Worm (Caenorhabditis elegans) whole organism, L4 larva: ENCODE data around the gene R148.3.
A peak's percentile ranks its signal among the peaks of the same experiment; 100 is the strongest.

Experiments
- D1046.2 ChIP-seq: fragments of 200-800 bp; sonication (Bioruptor generic); IDR thresholded peaks from 2 replicates; pipeline ENCODE4 v1.3.6; 2022; ENCODE audit warnings: missing genetic modification characterization, missing compliant biosample characterization
- F44E2.7 ChIP-seq: fragments of 200-800 bp; sonication (Bioruptor generic); IDR thresholded peaks from 2 replicates; pipeline ENCODE4 v2.1.2; 2022; ENCODE audit warnings: missing genetic modification characterization, missing compliant biosample characterization
- F49E8.2 ChIP-seq: sonication (generic microtip); optimal IDR thresholded peaks from 2 replicates; lab custom pipeline; 2016; ENCODE audit warnings: missing compliant biosample characterization, mild to moderate bottlenecking, missing genetic modification characterization, borderline replicate concordance
- R02D3.7 ChIP-seq: fragments of 150-350 bp; sonication (generic microtip); optimal IDR thresholded peaks from 3 replicates; lab custom pipeline; 2014; ENCODE audit warnings: missing biosample characterization, missing genetic modification characterization
- T20F7.1 ChIP-seq: fragments of 200-800 bp; sonication (Bioruptor generic); optimal IDR thresholded peaks from 2 replicates; lab custom pipeline; 2018; ENCODE audit warnings: mild to moderate bottlenecking, missing genetic modification characterization, missing compliant biosample characterization
- Y48G9A.11 ChIP-seq: fragments of 200-800 bp; sonication (Bioruptor generic); IDR thresholded peaks from 2 replicates; pipeline ENCODE4 v1.3.6; 2022; ENCODE audit warnings: missing genetic modification reagents, missing genetic modification characterization, missing compliant biosample characterization
- aha-1 ChIP-seq: fragments of 150-350 bp; peaks from one replicate; lab custom pipeline; 2014; ENCODE audit warnings: missing biosample characterization, missing genetic modification characterization
- aly-2 ChIP-seq: sonication (generic microtip); optimal IDR thresholded peaks from 2 replicates; lab custom pipeline; 2018; ENCODE audit warnings: missing biosample characterization, missing genetic modification characterization
- ama-1 ChIP-seq: fragments of 150-350 bp; optimal IDR thresholded peaks from 2 replicates; lab custom pipeline; 2014; ENCODE audit warnings: inconsistent platforms, mixed read lengths
- ceh-28 ChIP-seq: fragments of 150-350 bp; optimal IDR thresholded peaks from 2 replicates; lab custom pipeline; 2014; ENCODE audit warnings: missing biosample characterization, missing genetic modification reagents, missing genetic modification characterization
- ceh-44 ChIP-seq: fragments of 200-800 bp; sonication (Bioruptor generic); IDR thresholded peaks from 2 replicates; pipeline ENCODE4 v1.3.6; 2022; ENCODE audit warnings: missing genetic modification reagents, missing genetic modification characterization, missing compliant biosample characterization
- dmd-6 ChIP-seq: fragments of 200-800 bp; sonication (Bioruptor generic); IDR thresholded peaks from 2 replicates; pipeline ENCODE4 v1.3.6; 2022; ENCODE audit warnings: missing genetic modification reagents, missing genetic modification characterization, missing compliant biosample characterization
- dmd-9 ChIP-seq: fragments of 200-800 bp; sonication (Bioruptor generic); IDR thresholded peaks from 2 replicates; pipeline ENCODE4 v1.3.6; 2022; ENCODE audit warnings: missing genetic modification reagents, missing genetic modification characterization, missing compliant biosample characterization
- duxl-1 ChIP-seq: sonication (generic microtip); optimal IDR thresholded peaks from 2 replicates; lab custom pipeline; 2016; ENCODE audit warnings: mild to moderate bottlenecking, missing genetic modification characterization, moderate library complexity, missing compliant biosample characterization; ENCODE audit not compliant: poor library complexity
- egl-27 ChIP-seq: sonication (generic microtip); optimal IDR thresholded peaks from 3 replicates; lab custom pipeline; 2017; ENCODE audit warnings: missing biosample characterization, missing genetic modification reagents, missing genetic modification characterization
- egl-43 ChIP-seq: fragments of 200-800 bp; sonication (Bioruptor generic); IDR thresholded peaks from 2 replicates; pipeline ENCODE4 v1.3.6; 2022; ENCODE audit warnings: missing genetic modification reagents, missing genetic modification characterization, missing compliant biosample characterization
- fos-1 ChIP-seq: fragments of 150-350 bp; optimal IDR thresholded peaks from 2 replicates; lab custom pipeline; 2014; ENCODE audit warnings: missing biosample characterization, missing genetic modification characterization
- hlh-30 ChIP-seq: sonication (generic microtip); optimal IDR thresholded peaks from 2 replicates; lab custom pipeline; 2017; ENCODE audit warnings: antibody characterized with exemption, mild to moderate bottlenecking, missing genetic modification characterization, missing compliant biosample characterization; ENCODE audit not compliant: insufficient read depth
- hmg-1.1 ChIP-seq: fragments of 200-800 bp; sonication (Bioruptor generic); IDR thresholded peaks from 2 replicates; pipeline ENCODE4 v1.3.6; 2022; ENCODE audit warnings: missing genetic modification reagents, missing genetic modification characterization, missing compliant biosample characterization
- lin-15B ChIP-seq: fragments of 150-350 bp; sonication (generic microtip); optimal IDR thresholded peaks from 3 replicates; lab custom pipeline; 2014; ENCODE audit warnings: missing biosample characterization, missing genetic modification characterization
- lin-39 ChIP-seq: fragments of 150-350 bp; optimal IDR thresholded peaks from 2 replicates; lab custom pipeline; 2014; ENCODE audit warnings: missing biosample characterization, missing genetic modification reagents, missing genetic modification characterization
- lsy-2 ChIP-seq, 2 experiments: fragments of 150-350 bp in 1 of 2; sonication (generic microtip) in 1 of 2; optimal IDR thresholded peaks; 2 replicates each; lab custom pipeline; 2014 to 2017; ENCODE audit warnings: missing biosample characterization in 2 of 2, missing genetic modification characterization in 2 of 2
- madf-5 ChIP-seq, 2 experiments: fragments of 200-800 bp; sonication (Bioruptor generic); IDR thresholded peaks; 2 replicates each; pipeline ENCODE4 v1.3.6; 2022; ENCODE audit warnings: missing compliant biosample characterization in 2 of 2, missing genetic modification characterization in 2 of 2
- mep-1 ChIP-seq: fragments of 150-350 bp; sonication (generic microtip); optimal IDR thresholded peaks from 3 replicates; lab custom pipeline; 2014; ENCODE audit warnings: missing biosample characterization, missing genetic modification characterization
- mxl-2 ChIP-seq: fragments of 200-800 bp; sonication (Bioruptor generic); conservative IDR thresholded peaks from 2 replicates; pipeline ENCODE4 v1.3.6; 2022; ENCODE audit warnings: missing genetic modification reagents, missing genetic modification characterization, missing compliant biosample characterization
- nhr-111 ChIP-seq: fragments of 200-800 bp; sonication (Bioruptor generic); optimal IDR thresholded peaks from 2 replicates; lab custom pipeline; 2018; ENCODE audit warnings: mild to moderate bottlenecking, missing genetic modification characterization, missing compliant biosample characterization
- nhr-25 ChIP-seq: sonication (generic microtip); optimal IDR thresholded peaks from 2 replicates; lab custom pipeline; 2017; ENCODE audit warnings: missing genetic modification characterization, mild to moderate bottlenecking, missing compliant biosample characterization, antibody characterized with exemption, moderate library complexity, borderline replicate concordance; ENCODE audit not compliant: insufficient read depth
- nhr-28 ChIP-seq: fragments of 150-350 bp; optimal IDR thresholded peaks from 2 replicates; lab custom pipeline; 2014; ENCODE audit warnings: missing biosample characterization, missing genetic modification characterization
- nhr-48 ChIP-seq: sonication (generic microtip); optimal IDR thresholded peaks from 2 replicates; lab custom pipeline; 2016; ENCODE audit warnings: mild to moderate bottlenecking, missing genetic modification characterization, missing compliant biosample characterization
- pha-4 ChIP-seq, 2 experiments: fragments of 150-350 bp in 1 of 2; fragments of 200-800 bp in 1 of 2; sonication (Bioruptor generic) in 1 of 2; IDR thresholded peaks in 1 of 2; optimal IDR thresholded peaks in 1 of 2; 2 replicates each; pipeline versions ENCODE4 v1.3.6 to Lab custom; 2014 to 2022; ENCODE audit warnings: missing genetic modification characterization in 2 of 2, missing genetic modification reagents in 2 of 2, missing biosample characterization in 1 of 2, missing compliant biosample characterization in 1 of 2
- skn-1 ChIP-seq: fragments of 150-350 bp; optimal IDR thresholded peaks from 2 replicates; lab custom pipeline; 2014; ENCODE audit warnings: missing biosample characterization, missing genetic modification characterization
- snpc-1.2 ChIP-seq: fragments of 200-800 bp; sonication (Bioruptor generic); IDR thresholded peaks from 2 replicates; pipeline ENCODE4 v1.3.6; 2022; ENCODE audit warnings: missing genetic modification reagents, missing genetic modification characterization, missing compliant biosample characterization
- unc-130 ChIP-seq: sonication (generic microtip); optimal IDR thresholded peaks from 2 replicates; lab custom pipeline; 2016; ENCODE audit warnings: missing genetic modification reagents, missing genetic modification characterization, missing compliant biosample characterization
- unc-62 ChIP-seq, 3 experiments: fragments of 150-350 bp in 1 of 3; sonication (generic microtip); optimal IDR thresholded peaks in 2 of 3; peaks in 1 of 3; 1 replicate in 1 of 3; 2 replicates in 2 of 3; lab custom pipeline; 2014 to 2017; ENCODE audit warnings: missing biosample characterization in 3 of 3, missing genetic modification characterization in 3 of 3, missing genetic modification reagents in 3 of 3, missing genotype in 1 of 3
- vab-7 ChIP-seq: fragments of 200-800 bp; sonication (Bioruptor generic); IDR thresholded peaks from 2 replicates; pipeline ENCODE4 v1.3.6; 2022; ENCODE audit warnings: missing genetic modification reagents, missing genetic modification characterization, missing compliant biosample characterization

R148.3 gene

ce11 chrIII:3142078-3142477 lies 33.1 kb upstream of the R148.3 start:
- no peak for TF ChIP-seq F44E2.7 (GFP tag; lab: Robert Waterston, UW)
- TF ChIP-seq T20F7.1: no peak
- peak; percentile 91 for TF ChIP-seq ceh-28 (tag; lab: Kevin White, UChicago)
- no peak for TF ChIP-seq pha-4 (GFP tag; IDR thresholded peaks at IDR 0.05; lab: Robert Waterston, UW)
- no peak for TF ChIP-seq pha-4 (tag; optimal IDR thresholded peaks at IDR 0.05; lab: Kevin White, UChicago)
- no peak for TF ChIP-seq nhr-48 (tag; lab: Kevin White, UChicago)

- TF ChIP-seq mxl-2: no peak
Observed at ce11 chrIII:3143657-3144056, 31.5 kb upstream of the R148.3 start, which contains the start of gene C44B11.4. Gene C44B11.4, minus strand, starts transcription at chrIII:3143757.

ce11 chrIII:3152848-3153247 lies 22.3 kb upstream of the R148.3 start, which contains the start of gene C44B11.6:
Gene C44B11.6, plus strand, starts transcription at chrIII:3153148.
- TF ChIP-seq unc-130 (GFP tag; lab: Kevin White, UChicago) (no peak), snpc-1.2 (GFP tag; lab: Robert Waterston, UW) (no peak), unc-62 (GFP tag; optimal IDR thresholded peaks at IDR 0.05 in 1 of 2; lab: Kevin White, UChicago) (no peak), unc-62 (tag; optimal IDR thresholded peaks at IDR 0.05; lab: Kevin White, UChicago) (no peak), vab-7 (no peak), ama-1 (no peak), pha-4 (GFP tag; IDR thresholded peaks at IDR 0.05; lab: Robert Waterston, UW) (no peak), pha-4 (tag; optimal IDR thresholded peaks at IDR 0.05; lab: Kevin White, UChicago) (no peak)

- no peak for TF ChIP-seq egl-43 (GFP tag; lab: Robert Waterston, UW)
- TF ChIP-seq dmd-6: no peak
- TF ChIP-seq skn-1 (tag; lab: Kevin White, UChicago): no peak
- no peak for TF ChIP-seq vab-7
- TF ChIP-seq aha-1 (tag; lab: Kevin White, UChicago): no peak
- TF ChIP-seq Y48G9A.11 (GFP tag; lab: Robert Waterston, UW): no peak
- no peak for TF ChIP-seq nhr-111 (GFP tag; lab: Kevin White, UChicago)
- TF ChIP-seq F49E8.2 (tag; lab: Kevin White, UChicago): no peak
- TF ChIP-seq fos-1 (tag; lab: Kevin White, UChicago): no peak
Observed at ce11 chrIII:3154968-3155367, 20.2 kb upstream of the R148.3 start, which contains the start of gene C44B11.1. Gene C44B11.1, plus strand, starts transcription at chrIII:3155268.

- TF ChIP-seq lin-15B: no peak
- no peak for TF ChIP-seq mep-1 (tag; lab: Kevin White, UChicago)
- no peak for TF ChIP-seq duxl-1 (tag; lab: Kevin White, UChicago)
- no peak for TF ChIP-seq lsy-2 (tag; optimal IDR thresholded peaks at IDR 0.05; lab: Kevin White, UChicago)
- TF ChIP-seq unc-62 (GFP tag; optimal IDR thresholded peaks at IDR 0.05 in 1 of 2; lab: Kevin White, UChicago): no peak
- no peak for TF ChIP-seq unc-62 (tag; optimal IDR thresholded peaks at IDR 0.05; lab: Kevin White, UChicago)
- no peak for TF ChIP-seq dmd-6
- no peak for TF ChIP-seq hlh-30 (tag; lab: Kevin White, UChicago)
- no peak for TF ChIP-seq F44E2.7 (GFP tag; lab: Robert Waterston, UW)
- no peak for TF ChIP-seq dmd-9 (GFP tag; lab: Robert Waterston, UW)
Observed at ce11 chrIII:3160490-3160889, 14.6 kb upstream of the R148.3 start.

- TF ChIP-seq nhr-25: peak; percentile 73
- TF ChIP-seq nhr-28: peak; percentile 23
- no peak for TF ChIP-seq R02D3.7
Observed at ce11 chrIII:3161600-3161999, 13.5 kb upstream of the R148.3 start.

- TF ChIP-seq egl-27: no peak
- no peak for TF ChIP-seq hmg-1.1 (GFP tag; lab: Robert Waterston, UW)
- no peak for TF ChIP-seq D1046.2 (GFP tag; lab: Robert Waterston, UW)
- TF ChIP-seq R02D3.7: no peak
- TF ChIP-seq ceh-28 (tag; lab: Kevin White, UChicago): no peak
- TF ChIP-seq lin-39 (tag; lab: Kevin White, UChicago): no peak
- no peak for TF ChIP-seq aly-2 (tag; lab: Kevin White, UChicago)
- TF ChIP-seq nhr-28: no peak
- TF ChIP-seq ceh-44 (GFP tag; lab: Robert Waterston, UW): no peak
- TF ChIP-seq madf-5 (GFP tag; IDR thresholded peaks at IDR 0.05; lab: Robert Waterston, UW): no peak
Observed at ce11 chrIII:3163448-3163847, 11.7 kb upstream of the R148.3 start.
